Fruit fly (Drosophila melanogaster) whole organism, embryonic: ENCODE results near the gene GAPsec.

Experiments used
- Antp ChIP-seq: fragments of 200-800 bp; sonication (Bioruptor generic); optimal IDR thresholded peaks from 3 replicates; lab custom pipeline; 2016; ENCODE audit warnings: missing biosample characterization, missing genetic modification characterization
- BEAF-32 ChIP-seq: fragments of 200-800 bp; sonication (Bioruptor generic); optimal IDR thresholded peaks from 3 replicates; lab custom pipeline; 2017; ENCODE audit warnings: missing biosample characterization, missing genetic modification characterization, mild to moderate bottlenecking, moderate library complexity, missing genetic modification reagents
- Bgb ChIP-seq: fragments of 200-800 bp; sonication (Bioruptor generic); IDR thresholded peaks from 2 replicates; pipeline ENCODE4 v1.3.6; 2022; ENCODE audit warnings: missing biosample characterization, missing genetic modification characterization; ENCODE audit not compliant: partially characterized antibody
- CG10462 ChIP-seq: fragments of 200-800 bp; sonication (Bioruptor generic); optimal IDR thresholded peaks from 2 replicates; lab custom pipeline; 2016; ENCODE audit warnings: missing biosample characterization, missing genetic modification characterization
- CG10565 ChIP-seq: fragments of 200-800 bp; sonication (Bioruptor generic); optimal IDR thresholded peaks from 3 replicates; lab custom pipeline; 2016; ENCODE audit warnings: missing biosample characterization, mild to moderate bottlenecking, missing genetic modification characterization
- CG10654 ChIP-seq: fragments of 200-800 bp; sonication (Bioruptor generic); optimal IDR thresholded peaks from 2 replicates; lab custom pipeline; 2016; ENCODE audit warnings: missing biosample characterization, missing genetic modification characterization
- CG12391 ChIP-seq: fragments of 200-800 bp; sonication (Bioruptor generic); optimal IDR thresholded peaks from 3 replicates; lab custom pipeline; 2018; ENCODE audit warnings: missing biosample characterization, mild to moderate bottlenecking, missing genetic modification characterization, moderate library complexity
- CG12769 ChIP-seq: fragments of 200-800 bp; sonication (Bioruptor generic); optimal IDR thresholded peaks from 2 replicates; lab custom pipeline; 2019; ENCODE audit warnings: missing biosample characterization, mild to moderate bottlenecking, missing genetic modification characterization, moderate library complexity
- CG13624 ChIP-seq: fragments of 200-800 bp; sonication (Bioruptor generic); optimal IDR thresholded peaks from 2 replicates; lab custom pipeline; 2016; ENCODE audit warnings: missing biosample characterization, missing genetic modification characterization
- CG14965 ChIP-seq: fragments of 200-800 bp; sonication (Bioruptor generic); optimal IDR thresholded peaks from 2 replicates; lab custom pipeline; 2016; ENCODE audit warnings: missing biosample characterization, missing genetic modification characterization, borderline replicate concordance
- CG15601 ChIP-seq: fragments of 200-800 bp; sonication (Bioruptor generic); optimal IDR thresholded peaks from 3 replicates; lab custom pipeline; 2019; ENCODE audit warnings: missing biosample characterization, mild to moderate bottlenecking, missing genetic modification characterization, moderate library complexity
- CG17186 ChIP-seq: fragments of 200-800 bp; sonication (Bioruptor generic); optimal IDR thresholded peaks from 3 replicates; lab custom pipeline; 2017; ENCODE audit warnings: missing biosample characterization, missing genetic modification reagents, missing genetic modification characterization
- CG17361 ChIP-seq: fragments of 200-800 bp; sonication (Bioruptor generic); IDR thresholded peaks from 3 replicates; pipeline ENCODE4 v1.3.6; 2022; ENCODE audit warnings: missing biosample characterization, missing genetic modification characterization
- CG17802 ChIP-seq: fragments of 200-800 bp; sonication (Bioruptor generic); optimal IDR thresholded peaks from 2 replicates; lab custom pipeline; 2018; ENCODE audit warnings: missing biosample characterization, mild to moderate bottlenecking, missing genetic modification characterization, moderate library complexity
- CG18764 ChIP-seq: fragments of 200-800 bp; sonication (Bioruptor generic); optimal IDR thresholded peaks from 3 replicates; lab custom pipeline; 2016; ENCODE audit warnings: missing biosample characterization, missing genetic modification characterization
- CG2129 ChIP-seq: fragments of 200-800 bp; sonication (Bioruptor generic); IDR thresholded peaks from 2 replicates; pipeline ENCODE4 v1.3.6; 2022; ENCODE audit warnings: missing biosample characterization, missing genetic modification characterization; ENCODE audit not compliant: partially characterized antibody
- CG30020 ChIP-seq: fragments of 200-800 bp; optimal IDR thresholded peaks from 2 replicates; lab custom pipeline; 2019; ENCODE audit warnings: missing biosample characterization, mild to moderate bottlenecking, missing genetic modification characterization, moderate library complexity
- CG32772 ChIP-seq: fragments of 200-800 bp; sonication (Bioruptor generic); IDR thresholded peaks from 2 replicates; pipeline ENCODE4 v1.3.6; 2022; ENCODE audit warnings: missing biosample characterization, missing genetic modification characterization
- CG3995 ChIP-seq: fragments of 200-800 bp; sonication (Bioruptor generic); optimal IDR thresholded peaks from 3 replicates; lab custom pipeline; 2016; ENCODE audit warnings: missing biosample characterization, missing genetic modification characterization
- CG4328 ChIP-seq: fragments of 200-800 bp; sonication (Bioruptor generic); optimal IDR thresholded peaks from 3 replicates; lab custom pipeline; 2017; ENCODE audit warnings: missing biosample characterization, missing genetic modification reagents, missing genetic modification characterization
- CG4820 ChIP-seq: fragments of 200-800 bp; sonication (Bioruptor generic); optimal IDR thresholded peaks from 3 replicates; lab custom pipeline; 2016; ENCODE audit warnings: missing biosample characterization, missing genetic modification characterization
- CG6272 ChIP-seq: fragments of 200-800 bp; sonication (Bioruptor generic); IDR thresholded peaks from 2 replicates; pipeline ENCODE4 v1.3.6; 2022; ENCODE audit warnings: missing biosample characterization, missing genetic modification characterization
- CG6813 ChIP-seq: fragments of 200-800 bp; sonication (Bioruptor generic); optimal IDR thresholded peaks from 2 replicates; lab custom pipeline; 2017; ENCODE audit warnings: missing biosample characterization, missing genetic modification characterization, mild to moderate bottlenecking, moderate library complexity, missing genetic modification reagents
- Dbx ChIP-seq: fragments of 200-800 bp; sonication (Bioruptor generic); IDR thresholded peaks from 3 replicates; pipeline ENCODE4 v1.3.6; 2022; ENCODE audit warnings: missing biosample characterization, missing genetic modification characterization
- Dek ChIP-seq: fragments of 200-800 bp; sonication (Bioruptor generic); optimal IDR thresholded peaks from 3 replicates; lab custom pipeline; 2019; ENCODE audit warnings: missing biosample characterization, mild to moderate bottlenecking, missing genetic modification characterization, moderate library complexity
- Dip3 ChIP-seq: fragments of 200-800 bp; sonication (Bioruptor generic); optimal IDR thresholded peaks from 3 replicates; lab custom pipeline; 2016; ENCODE audit warnings: missing biosample characterization, missing genetic modification characterization
- Fer3 ChIP-seq: fragments of 200-800 bp; sonication (Bioruptor generic); optimal IDR thresholded peaks from 2 replicates; lab custom pipeline; 2018; ENCODE audit warnings: missing biosample characterization, mild to moderate bottlenecking, missing genetic modification characterization, moderate library complexity
- Gug ChIP-seq: fragments of 200-800 bp; sonication (Bioruptor generic); IDR thresholded peaks from 4 replicates; pipeline ENCODE4 v1.3.6; 2022; ENCODE audit warnings: missing biosample characterization, missing genetic modification characterization
- Hmr ChIP-seq: fragments of 200-800 bp; sonication (Bioruptor generic); optimal IDR thresholded peaks from 3 replicates; lab custom pipeline; 2017; ENCODE audit warnings: mild to moderate bottlenecking, missing biosample characterization, missing genetic modification reagents, missing genetic modification characterization
- Max ChIP-seq: fragments of 200-800 bp; sonication (Bioruptor generic); optimal IDR thresholded peaks from 2 replicates; lab custom pipeline; 2016; ENCODE audit warnings: missing biosample characterization, mild to moderate bottlenecking, missing genetic modification characterization
- Med ChIP-seq: fragments of 200-800 bp; sonication (Bioruptor generic); peaks from one replicate; lab custom pipeline; 2016; ENCODE audit warnings: missing biosample characterization, missing genetic modification characterization, mild to moderate bottlenecking, inconsistent platforms, moderate library complexity
- NC2β ChIP-seq: fragments of 200-800 bp; sonication (Bioruptor generic); optimal IDR thresholded peaks from 2 replicates; lab custom pipeline; 2016; ENCODE audit warnings: missing biosample characterization, missing genetic modification characterization
- Neu2 ChIP-seq: fragments of 200-800 bp; sonication (Bioruptor generic); optimal IDR thresholded peaks from 3 replicates; lab custom pipeline; 2016; ENCODE audit warnings: missing biosample characterization, missing genetic modification characterization, borderline replicate concordance
- Oaz ChIP-seq: fragments of 200-800 bp; sonication (Bioruptor generic); IDR thresholded peaks from 2 replicates; pipeline ENCODE4 v1.3.6; 2022; ENCODE audit warnings: missing biosample characterization, missing genetic modification characterization
- PHDP ChIP-seq: fragments of 200-800 bp; sonication (Bioruptor generic); optimal IDR thresholded peaks from 3 replicates; lab custom pipeline; 2018; ENCODE audit warnings: missing biosample characterization, mild to moderate bottlenecking, missing genetic modification characterization, moderate library complexity
- Rfx ChIP-seq: fragments of 200-800 bp; sonication (Bioruptor generic); IDR thresholded peaks from 2 replicates; pipeline ENCODE4 v1.3.6; 2022; ENCODE audit warnings: missing biosample characterization, missing genetic modification characterization
- Sox100B ChIP-seq: fragments of 200-800 bp; sonication (Bioruptor generic); optimal IDR thresholded peaks from 3 replicates; lab custom pipeline; 2018; ENCODE audit warnings: missing biosample characterization, mild to moderate bottlenecking, missing genetic modification characterization
- ab ChIP-seq: fragments of 200-800 bp; sonication (Bioruptor generic); optimal IDR thresholded peaks from 2 replicates; lab custom pipeline; 2016; ENCODE audit warnings: missing biosample characterization, missing genetic modification characterization
- dmrt99B ChIP-seq: fragments of 200-800 bp; sonication (Bioruptor generic); optimal IDR thresholded peaks from 2 replicates; lab custom pipeline; 2018; ENCODE audit warnings: missing biosample characterization, mild to moderate bottlenecking, missing genetic modification characterization, moderate library complexity
- en ChIP-seq: fragments of 200-800 bp; sonication (Bioruptor generic); optimal IDR thresholded peaks from 2 replicates; lab custom pipeline; 2016; ENCODE audit warnings: missing biosample characterization, missing genetic modification characterization
- her ChIP-seq: fragments of 200-800 bp; sonication (Bioruptor generic); optimal IDR thresholded peaks from 2 replicates; lab custom pipeline; 2016; ENCODE audit warnings: missing biosample characterization, missing genetic modification characterization
- lab ChIP-seq: fragments of 200-800 bp; sonication (Bioruptor generic); optimal IDR thresholded peaks from 3 replicates; lab custom pipeline; 2017; ENCODE audit warnings: missing biosample characterization, missing genetic modification characterization, mild to moderate bottlenecking, moderate library complexity, missing genetic modification reagents
- maf-S ChIP-seq: fragments of 200-800 bp; sonication (Bioruptor generic); optimal IDR thresholded peaks from 2 replicates; lab custom pipeline; 2016; ENCODE audit warnings: missing biosample characterization, missing genetic modification characterization
- phol ChIP-seq: fragments of 200-800 bp; sonication (Bioruptor generic); optimal IDR thresholded peaks from 3 replicates; lab custom pipeline; 2018; ENCODE audit warnings: missing biosample characterization, mild to moderate bottlenecking, missing genetic modification characterization, moderate library complexity
- sc ChIP-seq, 3 experiments: fragments of >200 bp in 2 of 3; fragments of 200-800 bp in 1 of 3; sonication (Bioruptor generic) in 1 of 3; optimal IDR thresholded peaks; 2 replicates in 2 of 3; 3 replicates in 1 of 3; lab custom pipeline; 2017; ENCODE audit warnings: mild to moderate bottlenecking in 1 of 3, missing biosample characterization in 1 of 3, missing genetic modification characterization in 1 of 3, missing genetic modification reagents in 1 of 3
- so ChIP-seq: fragments of 200-800 bp; sonication (Bioruptor generic); IDR thresholded peaks from 3 replicates; pipeline ENCODE4 v1.3.6; 2022; ENCODE audit warnings: missing biosample characterization, missing genetic modification characterization
- trem ChIP-seq: fragments of 200-800 bp; optimal IDR thresholded peaks from 3 replicates; lab custom pipeline; 2019; ENCODE audit warnings: missing biosample characterization, mild to moderate bottlenecking, missing genetic modification characterization, moderate library complexity
- tup ChIP-seq: fragments of 200-800 bp; sonication (Bioruptor generic); optimal IDR thresholded peaks from 2 replicates; lab custom pipeline; 2016; ENCODE audit warnings: missing biosample characterization, mild to moderate bottlenecking, missing genetic modification characterization, moderate library complexity
- usp ChIP-seq: fragments of >200 bp; optimal IDR thresholded peaks from 2 replicates; lab custom pipeline; 2017; ENCODE audit warnings: missing biosample characterization, missing genetic modification characterization
- wdn ChIP-seq: fragments of 200-800 bp; sonication (Bioruptor generic); IDR thresholded peaks from 2 replicates; pipeline ENCODE4 v1.3.6; 2022; ENCODE audit warnings: missing biosample characterization, missing genetic modification characterization

Gene GAPsec

dm6 chr3L:8584086-8584485, 39.6 kb downstream of the GAPsec start (continued):
- TF ChIP-seq Gug (GFP tag; lab: Robert Waterston, UW), result no peak
- TF ChIP-seq CG10565, result no peak
- TF ChIP-seq CG2129 (GFP tag; lab: Robert Waterston, UW), result no peak
- no peak for TF ChIP-seq Neu2 (GFP tag; lab: Kevin White, UChicago)
- TF ChIP-seq CG3995 (GFP tag; lab: Kevin White, UChicago), result no peak
- TF ChIP-seq CG15601, result peak; percentile 32
- TF ChIP-seq CG12769 (tag; lab: Kevin White, UChicago), result peak; percentile 56
- peak; percentile 26 for TF ChIP-seq CG18764
- no peak for TF ChIP-seq Bgb (GFP tag; lab: Robert Waterston, UW)
- TF ChIP-seq CG10654 (GFP tag; lab: Kevin White, UChicago), result no peak
- no peak for TF ChIP-seq Sox100B (GFP tag; lab: Kevin White, UChicago)
- TF ChIP-seq Hmr, result peak; percentile 82
- no peak for TF ChIP-seq usp (GFP tag; lab: Kevin White, UChicago)
- TF ChIP-seq ab, result no peak
- TF ChIP-seq NC2β (GFP tag; lab: Kevin White, UChicago), result no peak
- TF ChIP-seq CG13624, result peak; percentile 30
- no peak for TF ChIP-seq trem (tag; lab: Kevin White, UChicago)
- TF ChIP-seq CG32772 (GFP tag; lab: Robert Waterston, UW), result no peak
- TF ChIP-seq Dip3 (GFP tag; lab: Kevin White, UChicago), result no peak
- TF ChIP-seq CG17361 (GFP tag; lab: Robert Waterston, UW), result no peak
- TF ChIP-seq sc (optimal IDR thresholded peaks at IDR 0.05; lab: Kevin White, UChicago), result no peak
- TF ChIP-seq sc (GFP tag; optimal IDR thresholded peaks at IDR 0.05; lab: Kevin White, UChicago), result no peak
- peak; percentile 39 for TF ChIP-seq CG6813
- TF ChIP-seq Antp (GFP tag; lab: Kevin White, UChicago), result peak; percentile 16
- peak; percentile 42 for TF ChIP-seq Fer3 (tag; lab: Kevin White, UChicago)
- peak; percentile 25; the same call in 1 of the 2 replicates for TF ChIP-seq wdn (GFP tag; lab: Robert Waterston, UW)
- TF ChIP-seq CG30020 (tag; lab: Kevin White, UChicago), result no peak
- peak; percentile 24 for TF ChIP-seq CG14965 (GFP tag; lab: Kevin White, UChicago)
- TF ChIP-seq so (GFP tag; lab: Robert Waterston, UW), result no peak
- TF ChIP-seq Med (GFP tag; lab: Kevin White, UChicago), result peak; percentile 80
- TF ChIP-seq maf-S (GFP tag; lab: Kevin White, UChicago), result peak; percentile 1
- TF ChIP-seq CG10462 (GFP tag; lab: Kevin White, UChicago), result no peak
- TF ChIP-seq CG17802, result no peak
- TF ChIP-seq Dek (tag; lab: Kevin White, UChicago), result peak; percentile 34
- no peak for TF ChIP-seq Oaz (GFP tag; lab: Robert Waterston, UW)
- TF ChIP-seq CG12391, result no peak
- no peak for TF ChIP-seq Max (GFP tag; lab: Kevin White, UChicago)
- peak; percentile 52; the same call in 1 of the 2 replicates for TF ChIP-seq Rfx (GFP tag; lab: Robert Waterston, UW)
- no peak for TF ChIP-seq CG6272 (GFP tag; lab: Robert Waterston, UW)
- no peak for TF ChIP-seq CG4820
- TF ChIP-seq dmrt99B (tag; lab: Kevin White, UChicago), result peak; percentile 56
- TF ChIP-seq BEAF-32 (GFP tag; lab: Kevin White, UChicago), result no peak
- no peak for TF ChIP-seq phol (tag; lab: Kevin White, UChicago)
- no peak for TF ChIP-seq PHDP (tag; lab: Kevin White, UChicago)
- peak; percentile 24 for TF ChIP-seq tup (GFP tag; lab: Kevin White, UChicago)
- TF ChIP-seq CG17186 (GFP tag; lab: Kevin White, UChicago), result no peak
- peak; percentile 82 for TF ChIP-seq lab
- peak; percentile 23 for TF ChIP-seq CG4328
- peak; percentile 46 for TF ChIP-seq her (GFP tag; lab: Kevin White, UChicago)
- peak; percentile 52; the same call in 1 of the 3 replicates for TF ChIP-seq Dbx (GFP tag; lab: Robert Waterston, UW)
- TF ChIP-seq en (GFP tag; lab: Kevin White, UChicago), result peak; percentile 30
